Worm (Caenorhabditis elegans): ENCODE data around the gene F26F2.7.

Gene F26F2.7

ce11 chrV:20634330-20634729 is 53.5 kb downstream of the F26F2.7 start, which contains the start of gene F46B3.16:
TSS of gene F46B3.16 (plus strand) at chrV:20634630.
- no peak for TF ChIP-seq R02D3.7 (tag; optimal IDR thresholded peaks at IDR 0.05)
- no peak for TF ChIP-seq mdl-1 (tag; optimal IDR thresholded peaks at IDR 0.05)
- no peak for TF ChIP-seq egl-5 (tag; optimal IDR thresholded peaks at IDR 0.05)
- no peak for TF ChIP-seq tbx-2 (tag; optimal IDR thresholded peaks at IDR 0.05)
- TF ChIP-seq sea-2 (GFP tag; optimal IDR thresholded peaks at IDR 0.05) = no peak
- no peak for TF ChIP-seq lin-39 (tag; optimal IDR thresholded peaks at IDR 0.05)
- no peak for TF ChIP-seq ama-1 (optimal IDR thresholded peaks at IDR 0.05)
- TF ChIP-seq snpc-4 (tag; optimal IDR thresholded peaks at IDR 0.05) = no peak
- no peak for TF ChIP-seq daf-12 (tag; optimal IDR thresholded peaks at IDR 0.05)
- no peak for TF ChIP-seq ztf-4 (tag; optimal IDR thresholded peaks at IDR 0.05)
- TF ChIP-seq nhr-11 (tag; optimal IDR thresholded peaks at IDR 0.05) = no peak

ce11 chrV:20636855-20637254 is 56.1 kb downstream of the F26F2.7 start, which contains the start of gene ttr-13:
TSS of gene ttr-13 (minus strand) at chrV:20636955.
- TF ChIP-seq nhr-11 (tag; optimal IDR thresholded peaks at IDR 0.05) = no peak
- no peak for TF ChIP-seq hmg-11 (tag; optimal IDR thresholded peaks at IDR 0.05)

ce11 chrV:20638344-20638743 is 57.6 kb downstream of the F26F2.7 start, which contains the start of gene Y44A6B.3:
TSS of gene Y44A6B.3 (minus strand) at chrV:20638444.
- TF ChIP-seq ceh-82 (tag; optimal IDR thresholded peaks at IDR 0.05) (no peak), ceh-9 (tag; optimal IDR thresholded peaks at IDR 0.05) (no peak), elt-2 (tag; optimal IDR thresholded peaks at IDR 0.05) (no peak), nhr-77 (tag; optimal IDR thresholded peaks at IDR 0.05) (no peak), mdl-1 (tag; optimal IDR thresholded peaks at IDR 0.05) (no peak), ZK546.5 (tag; optimal IDR thresholded peaks at IDR 0.05) (no peak), mml-1 (tag; optimal IDR thresholded peaks at IDR 0.05) (no peak)

ce11 chrV:20639294-20639693 is 58.5 kb downstream of the F26F2.7 start, which contains the start of gene srxa-14:
TSS of gene srxa-14 (plus strand) at chrV:20639594.
- TF ChIP-seq sea-2 (GFP tag; optimal IDR thresholded peaks at IDR 0.05) (no peak), fos-1 (tag; optimal IDR thresholded peaks at IDR 0.05) (no peak), elt-2 (tag; optimal IDR thresholded peaks at IDR 0.05) (no peak), fkh-10 (GFP tag; optimal IDR thresholded peaks at IDR 0.05) (no peak), lin-39 (tag; optimal IDR thresholded peaks at IDR 0.05) (no peak), lsy-12 (tag; optimal IDR thresholded peaks at IDR 0.05) (no peak), pha-4 (tag; optimal IDR thresholded peaks at IDR 0.05) (no peak), nhr-67 (tag; optimal IDR thresholded peaks at IDR 0.05) (no peak), ztf-4 (tag; optimal IDR thresholded peaks at IDR 0.05) (no peak), nhr-76 (tag; optimal IDR thresholded peaks at IDR 0.05) (no peak)
